Worm (Caenorhabditis elegans) whole organism, early embryonic: ENCODE measurements around the gene mlc-7.

Experiments
- B0310.2 ChIP-seq: sonication (generic microtip); optimal IDR thresholded peaks from 2 replicates; lab custom pipeline; 2016; ENCODE audit warnings: mild to moderate bottlenecking, missing genetic modification characterization, missing compliant biosample characterization
- ama-1 ChIP-seq: fragments of 150-350 bp; optimal IDR thresholded peaks from 2 replicates; lab custom pipeline; 2014
- ets-7 ChIP-seq: sonication (generic microtip); optimal IDR thresholded peaks from 2 replicates; lab custom pipeline; 2016; ENCODE audit warnings: missing genotype, missing genetic modification characterization, missing compliant biosample characterization
- flt-1 ChIP-seq: fragments of 200-800 bp; sonication (Bioruptor generic); IDR thresholded peaks from 2 replicates; pipeline ENCODE4 v1.3.6; 2022; ENCODE audit warnings: missing genetic modification characterization, missing compliant biosample characterization
- hmbx-1 ChIP-seq: sonication (generic microtip); optimal IDR thresholded peaks from 2 replicates; lab custom pipeline; 2016; ENCODE audit warnings: mild to moderate bottlenecking, missing genetic modification characterization, missing compliant biosample characterization
- hnd-1 ChIP-seq: sonication (generic microtip); optimal IDR thresholded peaks from 2 replicates; lab custom pipeline; 2016; ENCODE audit warnings: missing genetic modification characterization, missing compliant biosample characterization
- tbx-37 ChIP-seq: fragments of 200-800 bp; sonication (Bioruptor generic); conservative IDR thresholded peaks from 2 replicates; pipeline ENCODE4 v1.3.6; 2022; ENCODE audit warnings: missing genetic modification reagents, missing genetic modification characterization, missing compliant biosample characterization
- tra-4 ChIP-seq: sonication (generic microtip); optimal IDR thresholded peaks from 2 replicates; lab custom pipeline; 2017; ENCODE audit warnings: missing genetic modification characterization, missing compliant biosample characterization

DNA sequence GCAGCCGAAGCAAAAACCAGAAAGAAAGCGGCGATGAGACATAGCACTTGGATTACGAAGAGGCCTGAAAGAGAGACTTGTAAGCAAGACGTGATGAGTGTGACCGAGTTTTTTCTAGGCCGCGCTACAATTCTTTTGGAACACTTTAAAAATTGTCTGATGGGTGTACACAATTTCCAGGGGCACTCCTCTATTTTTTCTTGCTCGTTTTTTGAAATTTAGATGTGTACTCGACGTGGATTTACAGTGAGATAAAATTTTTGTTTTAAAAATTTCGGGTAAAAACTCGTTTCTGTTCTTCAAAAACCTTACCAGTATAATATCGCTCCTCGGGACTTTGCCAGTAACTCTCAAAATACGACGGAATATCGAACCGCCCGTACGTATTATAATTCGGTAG lies 21.5 kb upstream of the mlc-7 start:
- TF ChIP-seq flt-1 (GFP tag; lab: Robert Waterston, UW) (no peak), hmbx-1 (tag; lab: Kevin White, UChicago) (no peak), tbx-37 (no peak), tra-4 (no peak), B0310.2 (tag; lab: Kevin White, UChicago) (no peak), ets-7 (no peak), hnd-1 (no peak), ama-1 (lab: Kevin White, UChicago) (no peak)
